Fruit fly (Drosophila melanogaster) whole organism: ENCODE measurements around the gene CG43273.

ENCODE experiments used
- CG8478 ChIP-seq: fragments of >200 bp; optimal IDR thresholded peaks from 2 replicates; lab custom pipeline; 2018; ENCODE audit warnings: inconsistent platforms
- Dll ChIP-seq: fragments of >200 bp; optimal IDR thresholded peaks from 2 replicates; lab custom pipeline; 2017
- EcR ChIP-seq, 2 experiments: fragments of >200 bp; optimal IDR thresholded peaks; 2 replicates each; lab custom pipeline; 2017; ENCODE audit warnings: missing biosample characterization in 2 of 2, missing genetic modification characterization in 2 of 2, missing genetic modification reagents in 2 of 2
- pan ChIP-seq: fragments of >200 bp; optimal IDR thresholded peaks from 2 replicates; lab custom pipeline; 2017
- usp ChIP-seq: fragments of >200 bp; optimal IDR thresholded peaks from 2 replicates; lab custom pipeline; 2017; ENCODE audit warnings: missing biosample characterization, missing genetic modification characterization, mixed read lengths

DNA sequence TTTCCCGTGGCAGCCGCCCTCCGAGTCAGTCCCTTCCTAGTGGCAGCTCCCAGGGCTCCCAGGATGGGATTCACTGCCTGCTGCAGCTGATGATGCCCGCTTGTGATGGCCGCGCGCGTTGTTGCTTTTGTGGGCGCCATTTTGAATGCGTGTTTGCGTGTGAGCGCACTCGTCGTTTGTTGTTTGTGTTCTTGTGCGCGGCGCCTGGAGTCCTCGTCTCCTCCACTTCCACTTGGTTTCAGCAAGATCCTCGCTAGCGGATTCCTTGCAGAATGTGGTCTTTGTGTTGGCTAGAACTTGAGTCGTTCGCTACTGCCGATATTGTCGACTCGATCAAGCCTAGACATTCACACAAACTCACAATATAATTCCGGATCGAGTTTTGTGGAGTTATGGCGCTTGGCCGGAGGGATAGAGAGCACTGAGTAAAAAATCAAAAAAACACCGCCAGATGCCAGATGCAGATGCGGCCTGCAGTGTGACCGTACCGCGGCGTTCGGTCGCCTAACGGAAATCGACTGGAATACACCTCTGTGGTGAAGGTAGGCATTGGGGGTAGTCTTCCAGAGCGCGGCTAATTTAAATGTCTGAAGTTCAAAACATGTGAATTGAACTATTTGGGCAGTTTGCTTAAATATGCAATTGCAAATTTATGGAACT is 40.4 kb downstream of the CG43273 start, which contains the start of gene CycB3:
- no peak for TF ChIP-seq Dll
- TF ChIP-seq pan = no peak
- no peak for TF ChIP-seq EcR (GFP tag; optimal IDR thresholded peaks at IDR 0.05; lab: Kevin White, UChicago)
- TF ChIP-seq CG8478 (lab: Kevin White, UChicago) = no peak
- no peak for TF ChIP-seq usp (GFP tag; lab: Kevin White, UChicago)
